Fruit fly (Drosophila melanogaster) whole organism, pupa: ENCODE measurements around the gene Jon99Fii.

Experiments used
- CG10348 ChIP-seq: fragments of 200-800 bp; sonication (Bioruptor generic); IDR thresholded peaks from 2 replicates; pipeline ENCODE4 v1.3.6; 2022; ENCODE audit warnings: missing biosample characterization, missing genetic modification characterization
- CG12605 ChIP-seq: fragments of 200-800 bp; sonication (Bioruptor generic); IDR thresholded peaks from 2 replicates; pipeline ENCODE4 v1.3.6; 2022; ENCODE audit warnings: missing biosample characterization, missing genetic modification characterization
- CG13204 ChIP-seq: fragments of 200-800 bp; sonication (Bioruptor generic); optimal IDR thresholded peaks from 2 replicates; lab custom pipeline; 2018; ENCODE audit warnings: missing biosample characterization, mild to moderate bottlenecking, missing genetic modification characterization, moderate library complexity
- CG14655 ChIP-seq: fragments of 200-800 bp; sonication (Bioruptor generic); optimal IDR thresholded peaks from 3 replicates; lab custom pipeline; 2017; ENCODE audit warnings: mild to moderate bottlenecking, missing biosample characterization, missing genetic modification reagents, missing genetic modification characterization
- CG15710 ChIP-seq: fragments of 200-800 bp; sonication (Bioruptor generic); optimal IDR thresholded peaks from 2 replicates; lab custom pipeline; 2018; ENCODE audit warnings: missing biosample characterization, mild to moderate bottlenecking, missing genetic modification characterization, moderate library complexity
- CG4496 ChIP-seq: fragments of 200-800 bp; sonication (Bioruptor generic); IDR thresholded peaks from 3 replicates; pipeline ENCODE4 v1.3.6; 2022; ENCODE audit warnings: missing biosample characterization, missing genetic modification characterization
- CG8159 ChIP-seq: fragments of 200-800 bp; sonication (Bioruptor generic); optimal IDR thresholded peaks from 3 replicates; lab custom pipeline; 2018; ENCODE audit warnings: missing biosample characterization, mild to moderate bottlenecking, missing genetic modification characterization, moderate library complexity
- CG8301 ChIP-seq: fragments of 200-800 bp; sonication (Bioruptor generic); optimal IDR thresholded peaks from 2 replicates; lab custom pipeline; 2018; ENCODE audit warnings: missing biosample characterization, mild to moderate bottlenecking, missing genetic modification characterization
- D1 ChIP-seq: fragments of 200-800 bp; sonication (Bioruptor generic); optimal IDR thresholded peaks from 2 replicates; lab custom pipeline; 2018; ENCODE audit warnings: missing biosample characterization, mild to moderate bottlenecking, missing genetic modification characterization, moderate library complexity
- EcR ChIP-seq: fragments of 200-800 bp; sonication (Bioruptor generic); optimal IDR thresholded peaks from 3 replicates; lab custom pipeline; 2019; ENCODE audit warnings: missing biosample characterization, missing genetic modification characterization, mild to moderate bottlenecking, moderate library complexity, missing genetic modification reagents
- Ets98B ChIP-seq: fragments of 200-800 bp; sonication (Bioruptor generic); IDR thresholded peaks from 2 replicates; pipeline ENCODE4 v1.3.6; 2022; ENCODE audit warnings: missing biosample characterization, missing genetic modification characterization
- Pif1A ChIP-seq: fragments of 200-800 bp; sonication (Bioruptor generic); optimal IDR thresholded peaks from 3 replicates; lab custom pipeline; 2016; ENCODE audit warnings: missing biosample characterization, missing genetic modification characterization
- Pif1B ChIP-seq: fragments of 200-800 bp; sonication (Bioruptor generic); optimal IDR thresholded peaks from 3 replicates; lab custom pipeline; 2016; ENCODE audit warnings: missing biosample characterization, missing genetic modification characterization
- fd96Ca ChIP-seq: fragments of 200-800 bp; sonication (Bioruptor generic); IDR thresholded peaks from 3 replicates; pipeline ENCODE4 v1.3.6; 2022; ENCODE audit warnings: missing biosample characterization, missing genetic modification characterization

DNA sequence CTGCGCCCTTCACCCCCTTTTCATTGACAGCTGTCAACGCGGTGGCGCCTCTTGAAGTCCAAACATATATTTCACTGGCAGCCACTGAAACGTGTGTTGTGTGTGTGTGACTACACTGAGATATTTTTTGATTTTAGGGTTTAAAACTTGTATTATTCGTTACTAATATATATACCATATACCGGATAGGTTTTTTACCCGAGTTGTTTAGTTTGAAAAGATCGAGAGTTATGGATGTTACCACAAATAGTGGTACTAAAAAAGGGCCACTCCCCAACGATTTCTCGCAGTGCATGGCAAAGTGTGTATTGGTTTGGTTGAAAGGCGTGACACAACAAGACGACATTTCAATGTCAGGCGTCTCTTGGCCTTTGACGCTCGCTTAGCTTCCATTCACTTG is 48.7 kb upstream of the Jon99Fii start:
- TF ChIP-seq CG8301 (tag; lab: Kevin White, UChicago) (no peak), CG15710 (tag; lab: Kevin White, UChicago) (no peak), D1 (tag; lab: Kevin White, UChicago) (no peak), CG12605 (GFP tag; lab: Robert Waterston, UW) (no peak), CG14655 (GFP tag; lab: Kevin White, UChicago) (no peak), CG8159 (tag; lab: Kevin White, UChicago) (no peak), Ets98B (no peak), CG13204 (GFP tag; lab: Kevin White, UChicago) (no peak), Pif1A (no peak), fd96Ca (GFP tag; lab: Robert Waterston, UW) (no peak), Pif1B (GFP tag; lab: Kevin White, UChicago) (no peak), CG10348 (no peak), EcR (no peak), CG4496 (GFP tag; lab: Robert Waterston, UW) (no peak)
